Fruit fly (Drosophila melanogaster): ENCODE data around the gene Srp72.

Gene Srp72

DNA sequence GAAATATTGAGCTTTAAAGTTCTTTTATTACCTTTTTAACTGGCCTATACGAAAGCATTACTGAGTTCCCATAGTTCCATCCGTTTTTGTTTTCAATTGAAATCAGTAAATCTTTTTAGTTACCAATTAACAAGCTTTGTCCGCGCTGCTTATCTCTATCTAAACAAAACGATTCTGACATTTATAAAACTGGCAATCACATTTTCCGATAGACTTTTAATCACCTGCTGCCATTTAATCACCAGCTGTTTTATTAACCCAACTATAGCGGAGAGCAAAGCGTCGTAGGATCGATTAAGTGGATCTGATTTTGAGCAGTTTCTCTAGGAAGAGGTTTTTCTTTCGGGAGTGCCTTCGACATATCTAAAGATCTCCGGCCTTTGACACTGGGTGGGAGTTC, 14.1 kb downstream of the Srp72 start:
- no peak for TF ChIP-seq noc (tag; optimal IDR thresholded peaks at IDR 0.05)

- no peak for TF ChIP-seq noc (tag; optimal IDR thresholded peaks at IDR 0.05)
Observed at dm6 chr3R:20604078-20604477, 15.6 kb downstream of the Srp72 start.

DNA sequence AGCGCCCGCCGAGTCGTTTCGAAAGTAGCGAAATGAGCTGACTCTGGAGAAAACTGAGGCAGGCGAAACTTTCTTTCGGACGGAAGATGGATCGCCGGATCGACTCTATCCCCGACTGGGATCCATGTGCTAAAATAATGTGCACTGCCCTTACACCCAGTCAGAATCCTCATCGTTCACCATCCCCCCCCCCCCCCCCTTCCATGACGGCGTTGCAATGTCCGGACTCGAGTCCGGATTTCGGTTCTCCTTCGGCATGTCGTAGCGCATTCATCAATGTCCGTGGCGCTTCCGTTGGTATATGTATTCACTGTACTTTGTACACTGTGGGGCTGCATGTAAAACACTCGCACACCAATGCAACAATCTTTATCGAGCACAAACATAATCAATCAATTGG, 16.6 kb downstream of the Srp72 start:
- TF ChIP-seq noc (tag; optimal IDR thresholded peaks at IDR 0.05), result no peak

dm6 chr3R:20605562-20606155, 17.1 kb downstream of the Srp72 start:
- peak; percentile 79 for TF ChIP-seq noc (tag; optimal IDR thresholded peaks at IDR 0.05)

- TF ChIP-seq noc (tag; optimal IDR thresholded peaks at IDR 0.05), result no peak
Observed at dm6 chr3R:20608199-20608598, 19.7 kb downstream of the Srp72 start.

- no peak for TF ChIP-seq noc (tag; optimal IDR thresholded peaks at IDR 0.05)
Observed at dm6 chr3R:20616801-20617200, 28.3 kb downstream of the Srp72 start, which contains the start of gene CG15923. CG15923 (minus strand) TSS chr3R:20616901.

DNA sequence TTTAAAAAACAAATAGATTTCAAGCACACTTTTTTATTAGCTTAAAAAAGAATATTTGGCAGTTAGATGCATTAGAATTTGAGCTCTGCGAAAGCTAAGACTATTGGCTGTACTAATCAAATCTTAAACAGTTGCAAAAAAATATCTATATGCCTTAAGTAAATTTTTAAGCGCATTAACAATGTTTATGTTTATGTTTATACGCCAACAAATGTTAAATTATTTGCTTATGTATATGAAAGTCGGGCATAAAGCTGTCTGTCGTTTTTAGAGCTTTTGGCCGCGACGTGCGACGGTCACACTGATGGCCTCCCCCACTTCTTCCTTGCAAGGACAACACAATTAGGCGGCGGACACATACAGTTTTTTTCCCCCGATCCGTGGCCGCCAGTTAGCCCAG, 29.1 kb downstream of the Srp72 start, which contains the start of gene CG5466:
Gene CG5466, plus strand, starts transcription at position 301 of the 400 bp plus-strand sequence.
- TF ChIP-seq noc (tag; optimal IDR thresholded peaks at IDR 0.05), result no peak

DNA sequence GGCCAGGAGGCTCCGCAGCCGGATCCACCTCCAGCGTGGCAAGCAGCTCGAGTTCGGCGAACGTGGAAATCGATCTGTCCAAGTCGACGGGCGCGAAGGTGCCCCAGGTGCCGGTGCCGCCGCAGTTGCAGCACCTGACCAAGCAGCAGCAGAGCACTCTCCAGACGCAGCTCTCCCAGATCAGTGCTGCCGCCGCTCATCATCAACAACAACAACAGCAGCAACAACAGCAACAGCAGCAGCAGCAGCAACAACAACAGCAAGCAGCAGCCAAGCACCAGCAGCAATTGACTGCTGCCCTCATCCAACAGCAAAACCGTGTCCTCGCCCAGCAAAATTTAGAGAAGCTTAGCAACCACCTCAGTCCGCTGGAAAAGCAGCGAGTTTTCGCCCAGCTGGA, 30.4 kb downstream of the Srp72 start:
- TF ChIP-seq noc (tag; optimal IDR thresholded peaks at IDR 0.05), result no peak

- no peak for TF ChIP-seq noc (tag; optimal IDR thresholded peaks at IDR 0.05)
Observed at dm6 chr3R:20621805-20622286, 33.3 kb downstream of the Srp72 start, which contains the start of gene H. H (plus strand) TSS chr3R:20621938.

DNA sequence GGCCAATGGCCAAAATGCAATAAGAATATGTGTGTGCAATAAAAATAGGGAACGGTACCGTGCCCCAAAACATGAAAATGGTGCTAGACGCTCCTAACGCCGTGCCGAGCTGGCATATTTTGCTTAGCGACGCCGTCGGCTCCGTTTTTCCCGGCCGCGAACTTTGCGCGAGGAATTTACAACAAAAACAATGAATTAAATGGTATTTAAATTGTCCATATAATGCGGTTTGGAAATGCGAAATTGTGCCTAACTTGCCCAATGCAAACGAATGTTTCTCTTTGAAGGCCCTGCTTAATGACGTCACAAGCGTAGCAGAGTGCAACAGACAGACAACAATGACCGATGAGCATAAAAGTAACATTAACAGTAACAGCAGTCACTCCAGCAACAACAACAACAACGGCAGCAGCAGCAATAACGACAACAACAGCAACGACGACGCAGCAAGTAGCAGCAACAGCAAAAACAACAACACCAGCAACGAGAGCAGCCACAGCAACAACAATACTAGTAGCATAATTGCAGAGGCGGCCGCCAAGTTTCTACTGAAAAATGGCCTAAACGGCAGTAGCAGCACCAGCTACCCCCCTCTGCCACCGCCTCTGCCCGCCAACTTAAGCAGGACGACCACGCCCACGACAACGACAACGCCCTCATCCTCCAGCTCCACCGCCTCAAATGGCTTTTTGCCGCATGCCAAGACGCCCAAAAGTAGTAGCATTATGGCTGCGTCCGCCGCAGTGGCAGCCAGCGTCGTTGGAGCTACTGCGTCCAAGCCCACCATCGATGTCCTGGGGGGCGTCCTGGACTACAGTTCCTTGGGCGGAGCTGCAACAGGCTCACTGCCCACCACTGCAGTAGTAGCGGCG, 34.0 kb downstream of the Srp72 start:
- no peak for TF ChIP-seq noc (tag; optimal IDR thresholded peaks at IDR 0.05)

DNA sequence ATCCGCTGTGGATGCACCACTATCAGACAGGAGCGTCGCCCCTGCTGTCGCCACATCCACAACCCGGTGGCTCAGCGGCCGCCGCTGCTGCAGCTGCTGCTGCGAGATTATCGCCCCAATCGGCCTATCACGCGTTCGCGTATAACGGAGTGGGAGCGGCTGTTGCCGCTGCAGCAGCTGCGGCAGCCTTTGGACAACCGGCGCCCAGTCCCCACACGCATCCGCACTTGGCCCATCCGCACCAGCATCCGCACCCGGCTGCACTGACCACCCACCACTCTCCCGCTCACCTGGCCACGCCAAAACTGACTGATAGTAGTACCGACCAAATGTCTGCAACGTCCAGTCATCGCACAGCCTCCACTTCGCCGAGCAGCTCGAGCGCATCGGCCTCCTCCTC, 37.6 kb downstream of the Srp72 start:
- no peak for TF ChIP-seq noc (tag; optimal IDR thresholded peaks at IDR 0.05)

DNA sequence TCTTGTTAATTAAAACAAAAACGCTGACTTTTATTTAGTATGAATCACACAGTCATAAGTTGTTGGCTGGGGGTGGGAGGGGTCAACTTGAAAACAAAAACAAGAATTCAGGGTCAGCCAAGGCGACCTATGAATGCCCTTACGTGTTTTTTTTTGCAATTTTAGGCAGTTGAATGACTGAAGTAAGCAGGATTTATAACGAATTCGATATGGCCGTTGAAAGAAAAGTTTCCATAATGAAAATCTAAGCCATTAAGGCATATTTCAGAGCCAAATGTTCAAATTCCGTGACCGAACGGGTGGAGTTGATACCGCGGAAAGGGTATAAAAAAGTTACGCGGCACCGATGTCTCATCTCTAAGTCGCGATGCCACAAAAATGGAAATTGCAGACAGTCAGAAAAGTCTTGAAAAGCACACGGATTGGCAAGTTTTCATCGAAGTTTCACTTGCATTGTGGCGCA, 45.5 kb downstream of the Srp72 start:
- no peak for TF ChIP-seq noc (tag; optimal IDR thresholded peaks at IDR 0.05)

DNA sequence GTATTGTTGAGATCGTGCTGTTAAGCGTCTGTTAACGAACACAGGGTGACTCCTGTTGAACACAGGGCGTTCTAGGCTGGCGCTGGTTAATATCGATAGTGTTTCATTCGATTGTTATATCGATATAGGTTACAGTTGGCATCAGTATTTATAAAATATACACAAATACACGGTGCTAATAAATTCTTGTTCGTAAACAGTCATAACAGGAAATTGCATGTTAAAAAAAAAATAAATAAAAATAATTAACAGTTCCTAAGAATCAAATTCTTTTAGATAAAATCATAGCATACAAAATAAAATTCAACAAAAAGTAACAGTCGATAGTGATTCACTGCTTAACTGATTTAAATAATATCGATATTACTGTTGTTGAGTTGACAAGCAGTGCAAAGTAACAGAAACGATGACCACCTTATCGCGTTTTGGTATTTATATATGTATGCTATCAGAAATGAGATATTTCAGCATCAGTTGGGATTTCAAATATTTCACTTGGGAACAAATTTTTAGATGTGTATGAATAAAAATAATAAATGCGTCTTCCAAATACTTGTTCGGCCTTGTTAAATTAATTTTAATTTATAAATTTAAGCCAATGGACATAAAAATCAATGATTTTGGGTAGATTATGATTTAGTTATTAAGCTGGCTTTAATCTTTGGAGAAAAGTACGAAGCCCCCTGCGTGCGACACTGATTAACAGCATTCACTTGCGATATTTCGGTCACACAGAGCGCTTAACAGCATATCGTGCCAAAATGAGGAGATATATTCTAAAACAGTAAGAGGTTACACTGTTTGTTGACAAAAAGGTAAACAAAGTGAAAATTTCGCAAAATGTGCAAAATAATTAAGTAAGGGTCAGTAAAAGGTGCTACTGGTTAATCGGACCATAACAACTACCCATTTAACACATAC, 46.4 kb downstream of the Srp72 start, which contains the start of the genes Pi3K92E and Lrrk:
Gene Pi3K92E, minus strand, starts transcription at position 59 of the 921 bp plus-strand sequence.
Gene Lrrk, plus strand, starts transcription at position 807 of the 921 bp plus-strand sequence.
- TF ChIP-seq noc (tag; optimal IDR thresholded peaks at IDR 0.05), result no peak

DNA sequence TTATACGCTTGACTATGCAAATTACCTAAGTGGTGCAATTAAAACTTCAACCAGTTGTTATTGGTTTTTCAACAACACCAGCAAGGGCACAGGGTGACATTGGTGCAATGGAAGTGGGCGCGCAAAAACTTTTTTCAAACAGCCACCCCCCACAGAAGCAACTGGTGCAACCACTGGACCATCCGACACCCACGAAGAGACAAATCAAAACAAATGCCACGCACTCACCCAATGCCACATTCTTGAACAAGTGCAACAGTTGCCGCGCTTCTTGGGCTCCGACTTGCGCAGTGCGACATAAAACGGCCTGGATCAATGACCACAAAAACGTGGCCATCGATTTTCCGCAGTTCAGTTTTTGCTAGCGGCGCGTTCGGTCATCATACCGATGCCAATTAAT, 47.2 kb downstream of the Srp72 start:
- no peak for TF ChIP-seq noc (tag; optimal IDR thresholded peaks at IDR 0.05)
